Worm (Caenorhabditis elegans) whole organism, L2 larva: ENCODE data around the gene nhr-204.

Experiments used
- C34F6.9 ChIP-seq: fragments of 150-350 bp; optimal IDR thresholded peaks from 2 replicates; lab custom pipeline; 2014; ENCODE audit warnings: missing biosample characterization, missing genetic modification characterization
- F13H6.1 ChIP-seq: sonication (generic microtip); optimal IDR thresholded peaks from 2 replicates; lab custom pipeline; 2016; ENCODE audit warnings: missing genetic modification characterization, missing compliant biosample characterization
- R02D3.7 ChIP-seq: fragments of 150-350 bp; optimal IDR thresholded peaks from 2 replicates; lab custom pipeline; 2014; ENCODE audit warnings: missing biosample characterization, missing genetic modification characterization
- Y55F3AM.14 ChIP-seq: fragments of 200-800 bp; sonication (Bioruptor generic); optimal IDR thresholded peaks from 2 replicates; lab custom pipeline; 2018; ENCODE audit warnings: mild to moderate bottlenecking, missing genetic modification characterization, missing compliant biosample characterization
- ZK546.5 ChIP-seq: sonication (generic microtip); optimal IDR thresholded peaks from 2 replicates; lab custom pipeline; 2017; ENCODE audit warnings: missing biosample characterization, missing genetic modification characterization
- blmp-1 ChIP-seq: sonication (generic microtip); optimal IDR thresholded peaks from 2 replicates; lab custom pipeline; 2017; ENCODE audit warnings: missing genetic modification characterization, mild to moderate bottlenecking, missing compliant biosample characterization, antibody characterized with exemption, moderate library complexity; ENCODE audit not compliant: insufficient read depth
- crh-2 ChIP-seq: sonication (generic microtip); optimal IDR thresholded peaks from 2 replicates; lab custom pipeline; 2017; ENCODE audit warnings: missing biosample characterization, missing genetic modification characterization
- dmd-4 ChIP-seq: sonication (generic microtip); optimal IDR thresholded peaks from 2 replicates; lab custom pipeline; 2017; ENCODE audit warnings: missing biosample characterization, missing genetic modification characterization
- egl-27 ChIP-seq: sonication (generic microtip); optimal IDR thresholded peaks from 3 replicates; lab custom pipeline; 2017; ENCODE audit warnings: missing biosample characterization, missing genetic modification reagents, missing genetic modification characterization
- elt-3 ChIP-seq: sonication (generic microtip); optimal IDR thresholded peaks from 2 replicates; lab custom pipeline; 2017; ENCODE audit warnings: missing biosample characterization, missing genetic modification characterization
- gmeb-1 ChIP-seq: fragments of 150-350 bp; optimal IDR thresholded peaks from 2 replicates; lab custom pipeline; 2014; ENCODE audit warnings: missing biosample characterization, missing genetic modification characterization
- lin-11 ChIP-seq: fragments of 150-350 bp; sonication (generic microtip); optimal IDR thresholded peaks from 2 replicates; lab custom pipeline; 2014; ENCODE audit warnings: missing biosample characterization, missing genetic modification characterization, inconsistent platforms, mixed read lengths
- lin-13 ChIP-seq: fragments of 150-350 bp; optimal IDR thresholded peaks from 2 replicates; lab custom pipeline; 2014; ENCODE audit warnings: missing biosample characterization, missing genetic modification reagents, missing genetic modification characterization
- lin-39 ChIP-seq: fragments of 150-350 bp; optimal IDR thresholded peaks from 2 replicates; lab custom pipeline; 2014; ENCODE audit warnings: missing biosample characterization, missing genetic modification reagents, missing genetic modification characterization
- lsy-2 ChIP-seq, 2 experiments: fragments of 150-350 bp in 1 of 2; sonication (generic microtip) in 1 of 2; optimal IDR thresholded peaks; 2 replicates each; lab custom pipeline; 2014 to 2017; ENCODE audit warnings: missing biosample characterization in 2 of 2, missing genetic modification characterization in 2 of 2
- mab-5 ChIP-seq: fragments of 150-350 bp; optimal IDR thresholded peaks from 2 replicates; lab custom pipeline; 2014; ENCODE audit warnings: missing biosample characterization, missing genetic modification characterization
- mbf-1 ChIP-seq: sonication (generic microtip); optimal IDR thresholded peaks from 2 replicates; lab custom pipeline; 2017; ENCODE audit warnings: missing biosample characterization, missing genetic modification characterization
- mdl-1 ChIP-seq, 2 experiments: fragments of 150-350 bp in 1 of 2; sonication (generic microtip) in 1 of 2; optimal IDR thresholded peaks; 2 replicates each; lab custom pipeline; 2017; ENCODE audit warnings: missing biosample characterization in 2 of 2, missing genetic modification characterization in 2 of 2
- nhr-10 ChIP-seq: sonication (generic microtip); optimal IDR thresholded peaks from 2 replicates; lab custom pipeline; 2017; ENCODE audit warnings: missing biosample characterization, missing genetic modification characterization
- nhr-11 ChIP-seq: fragments of 150-350 bp; optimal IDR thresholded peaks from 2 replicates; lab custom pipeline; 2014; ENCODE audit warnings: missing biosample characterization, missing genetic modification characterization
- nhr-12 ChIP-seq: fragments of 150-350 bp; optimal IDR thresholded peaks from 2 replicates; lab custom pipeline; 2014; ENCODE audit warnings: missing biosample characterization, missing genetic modification characterization
- nhr-129 ChIP-seq: fragments of 150-350 bp; optimal IDR thresholded peaks from 2 replicates; lab custom pipeline; 2014; ENCODE audit warnings: missing biosample characterization, missing genetic modification characterization
- nhr-21 ChIP-seq: fragments of 150-350 bp; optimal IDR thresholded peaks from 2 replicates; lab custom pipeline; 2014; ENCODE audit warnings: missing biosample characterization, missing genetic modification characterization
- nhr-23 ChIP-seq: fragments of 150-350 bp; optimal IDR thresholded peaks from 2 replicates; lab custom pipeline; 2014; ENCODE audit warnings: missing biosample characterization, missing genetic modification reagents, missing genetic modification characterization
- nhr-237 ChIP-seq: fragments of 150-350 bp; optimal IDR thresholded peaks from 2 replicates; lab custom pipeline; 2014; ENCODE audit warnings: missing biosample characterization, missing genetic modification characterization
- nhr-25 ChIP-seq: fragments of 150-350 bp; sonication (generic microtip); optimal IDR thresholded peaks from 3 replicates; lab custom pipeline; 2014; ENCODE audit warnings: missing biosample characterization, missing genetic modification characterization
- nhr-77 ChIP-seq: fragments of 150-350 bp; optimal IDR thresholded peaks from 2 replicates; lab custom pipeline; 2014; ENCODE audit warnings: missing biosample characterization, missing genetic modification characterization
- peb-1 ChIP-seq: fragments of 150-350 bp; optimal IDR thresholded peaks from 2 replicates; lab custom pipeline; 2014; ENCODE audit warnings: missing biosample characterization, missing genetic modification characterization
- sem-4 ChIP-seq: fragments of 150-350 bp; optimal IDR thresholded peaks from 2 replicates; lab custom pipeline; 2014; ENCODE audit warnings: missing biosample characterization, missing genetic modification reagents, missing genetic modification characterization
- skn-1 ChIP-seq: sonication (generic microtip); optimal IDR thresholded peaks from 2 replicates; lab custom pipeline; 2017; ENCODE audit warnings: missing biosample characterization, missing genetic modification characterization
- sma-3 ChIP-seq: sonication (generic microtip); optimal IDR thresholded peaks from 2 replicates; lab custom pipeline; 2016; ENCODE audit warnings: missing genetic modification reagents, missing genetic modification characterization, missing compliant biosample characterization
- sma-9 ChIP-seq, 2 experiments: fragments of 150-350 bp in 1 of 2; sonication (generic microtip) in 1 of 2; optimal IDR thresholded peaks; 2 replicates each; lab custom pipeline; 2014 to 2016; ENCODE audit warnings: missing genetic modification characterization in 2 of 2, mild to moderate bottlenecking in 1 of 2, missing biosample characterization in 1 of 2, missing compliant biosample characterization in 1 of 2, missing genetic modification reagents in 1 of 2, moderate library complexity in 1 of 2
- snpc-4 ChIP-seq: fragments of 150-350 bp; optimal IDR thresholded peaks from 2 replicates; lab custom pipeline; 2014; ENCODE audit warnings: missing biosample characterization, missing genetic modification characterization
- unc-55 ChIP-seq: fragments of 150-350 bp; sonication (generic microtip); optimal IDR thresholded peaks from 3 replicates; lab custom pipeline; 2014; ENCODE audit warnings: missing biosample characterization, missing genetic modification reagents, missing genetic modification characterization
- unc-62 ChIP-seq: fragments of 150-350 bp; optimal IDR thresholded peaks from 2 replicates; lab custom pipeline; 2014; ENCODE audit warnings: missing biosample characterization, missing genetic modification reagents, missing genetic modification characterization
- zag-1 ChIP-seq: fragments of 150-350 bp; optimal IDR thresholded peaks from 2 replicates; lab custom pipeline; 2014; ENCODE audit warnings: missing biosample characterization, missing genetic modification characterization
- ztf-11 ChIP-seq: sonication (generic microtip); optimal IDR thresholded peaks from 2 replicates; lab custom pipeline; 2017; ENCODE audit warnings: missing biosample characterization, missing genetic modification characterization
- ztf-4 ChIP-seq: fragments of 150-350 bp; optimal IDR thresholded peaks from 2 replicates; lab custom pipeline; 2014; ENCODE audit warnings: missing biosample characterization, missing genetic modification characterization

The nhr-204 gene

ce11 chrV:240287-240686 lies 18.3 kb downstream of the nhr-204 start, which contains the start of gene txt-2:
txt-2 (minus strand) TSS chrV:240500.
- TF ChIP-seq blmp-1 (tag; lab: Kevin White, UChicago) (no peak), mdl-1 (tag; optimal IDR thresholded peaks at IDR 0.05; lab: Kevin White, UChicago) (no peak), unc-62 (GFP tag; lab: Kevin White, UChicago) (no peak), lin-11 (tag; lab: Kevin White, UChicago) (no peak), ztf-4 (tag; lab: Kevin White, UChicago) (no peak), ZK546.5 (tag; lab: Kevin White, UChicago) (no peak), nhr-11 (tag; lab: Kevin White, UChicago) (no peak), egl-27 (tag; lab: Kevin White, UChicago) (no peak), nhr-237 (no peak), sma-3 (GFP tag; lab: Kevin White, UChicago) (no peak), lsy-2 (tag; optimal IDR thresholded peaks at IDR 0.05; lab: Kevin White, UChicago) (no peak), peb-1 (no peak), Y55F3AM.14 (GFP tag; lab: Kevin White, UChicago) (no peak), C34F6.9 (no peak), lin-13 (no peak), sma-9 (GFP tag; optimal IDR thresholded peaks at IDR 0.05; lab: Kevin White, UChicago) (no peak), sma-9 (tag; optimal IDR thresholded peaks at IDR 0.05; lab: Kevin White, UChicago) (no peak), ztf-11 (no peak), dmd-4 (tag; lab: Kevin White, UChicago) (no peak), elt-3 (tag; lab: Kevin White, UChicago) (no peak)

- TF ChIP-seq nhr-10 (tag; lab: Kevin White, UChicago), result no peak
- no peak for TF ChIP-seq elt-3 (tag; lab: Kevin White, UChicago)
- no peak for TF ChIP-seq unc-55 (GFP tag; lab: Kevin White, UChicago)
- TF ChIP-seq gmeb-1 (tag; lab: Kevin White, UChicago), result no peak
- no peak for TF ChIP-seq nhr-11 (tag; lab: Kevin White, UChicago)
- TF ChIP-seq nhr-21 (tag; lab: Kevin White, UChicago), result no peak
- TF ChIP-seq nhr-237, result no peak
- TF ChIP-seq, all 48 proteins: peak for 0
These were observed 20.5 kb downstream of the nhr-204 start, which contains the start of gene R02C2.1 for ce11 chrV:238094-238493. R02C2.1 (minus strand) TSS chrV:238194.

ce11 chrV:237012-237411 lies 21.6 kb downstream of the nhr-204 start:
- no peak for TF ChIP-seq nhr-10 (tag; lab: Kevin White, UChicago)
- no peak for TF ChIP-seq nhr-25 (tag; lab: Kevin White, UChicago)
- TF ChIP-seq crh-2, result no peak
- TF ChIP-seq Y55F3AM.14 (GFP tag; lab: Kevin White, UChicago), result no peak
- TF ChIP-seq mab-5 (tag; lab: Kevin White, UChicago), result no peak
- TF ChIP-seq gmeb-1 (tag; lab: Kevin White, UChicago), result no peak
- TF ChIP-seq zag-1, result no peak

ce11 chrV:234572-234971 lies 24.1 kb downstream of the nhr-204 start, which contains the start of gene kin-33:
kin-33 (minus strand) TSS chrV:234672.
- TF ChIP-seq mdl-1 (tag; optimal IDR thresholded peaks at IDR 0.05; lab: Kevin White, UChicago) (no peak), nhr-12 (tag; lab: Kevin White, UChicago) (no peak), ztf-4 (tag; lab: Kevin White, UChicago) (no peak), snpc-4 (tag; lab: Kevin White, UChicago) (no peak), nhr-77 (tag; lab: Kevin White, UChicago) (no peak), nhr-11 (tag; lab: Kevin White, UChicago) (no peak), zag-1 (no peak), sem-4 (no peak), ztf-11 (no peak), peb-1 (no peak), lin-39 (tag; lab: Kevin White, UChicago) (no peak), elt-3 (tag; lab: Kevin White, UChicago) (no peak), nhr-25 (tag; lab: Kevin White, UChicago) (no peak), nhr-129 (tag; lab: Kevin White, UChicago) (no peak), unc-55 (GFP tag; lab: Kevin White, UChicago) (no peak), lin-11 (tag; lab: Kevin White, UChicago) (no peak)

ce11 chrV:219632-220031 lies 39.0 kb downstream of the nhr-204 start, which contains the start of gene srh-80:
srh-80 (plus strand) TSS chrV:219932.
- no peak for TF ChIP-seq sem-4
- TF ChIP-seq F13H6.1 (tag; lab: Kevin White, UChicago), result no peak
- TF ChIP-seq R02D3.7, result no peak
- TF ChIP-seq nhr-23 (tag; lab: Kevin White, UChicago), result no peak
- TF ChIP-seq mbf-1 (tag; lab: Kevin White, UChicago), result no peak
- no peak for TF ChIP-seq nhr-77 (tag; lab: Kevin White, UChicago)
- no peak for TF ChIP-seq skn-1 (tag; lab: Kevin White, UChicago)
- TF ChIP-seq Y55F3AM.14 (GFP tag; lab: Kevin White, UChicago), result no peak
